Worm (Caenorhabditis elegans): ENCODE results near the gene Y25C1A.7.

DNA sequence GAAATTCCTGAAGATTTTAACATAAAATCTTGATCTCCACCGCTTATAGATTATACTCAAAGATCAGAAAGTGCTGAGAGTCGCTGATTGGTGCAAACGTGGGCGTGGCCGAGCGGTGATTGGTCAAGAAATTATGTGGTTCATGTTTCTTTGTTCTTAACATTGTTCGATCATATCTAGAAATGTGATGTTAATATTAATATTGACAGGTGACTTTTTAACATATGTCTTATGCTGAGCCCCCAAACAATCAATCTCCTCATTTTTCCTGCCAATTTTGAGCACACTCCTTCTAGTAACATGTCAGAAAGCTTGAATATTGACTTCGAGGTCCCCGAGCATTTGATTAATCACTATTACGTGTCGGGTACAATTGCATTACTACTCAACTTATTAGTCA lies 26.8 kb downstream of the Y25C1A.7 start, which contains the start of gene sri-29:
- no peak for TF ChIP-seq vab-15 (tag; optimal IDR thresholded peaks at IDR 0.05)
- no peak for TF ChIP-seq skn-1 (tag; optimal IDR thresholded peaks at IDR 0.05)
- TF ChIP-seq elt-2 (tag; optimal IDR thresholded peaks at IDR 0.05), result no peak
- no peak for TF ChIP-seq nhr-85 (tag)

Measured in whole organism, L1 larva.